Fruit fly (Drosophila melanogaster): Measurements from ENCODE around the gene CG9497.

DNA sequence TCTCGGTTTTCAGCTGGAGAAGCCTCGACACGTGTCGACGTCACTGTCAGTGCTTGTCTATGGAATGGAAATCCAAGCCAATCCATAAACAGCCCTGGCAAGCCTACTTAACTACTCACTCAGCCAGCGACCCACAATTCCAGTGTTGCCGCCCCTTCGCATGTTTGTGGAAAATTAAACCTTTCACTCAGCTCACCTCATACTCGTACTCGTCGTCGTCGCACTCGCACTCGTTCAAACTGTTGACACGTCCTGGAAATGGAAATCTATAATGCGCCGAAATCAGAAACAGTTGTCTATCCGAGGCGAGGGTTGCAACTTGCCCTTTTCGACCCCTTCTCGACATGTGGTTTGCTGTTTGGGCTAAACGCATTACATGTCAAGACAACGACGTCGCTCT, 29.2 kb downstream of the CG9497 start:
- TF ChIP-seq CTCF (optimal IDR thresholded peaks at IDR 0.05) = no peak
- TF ChIP-seq CG8478 (optimal IDR thresholded peaks at IDR 0.05) = no peak
